Worm (Caenorhabditis elegans): ENCODE data around the gene got-2.2.

DNA sequence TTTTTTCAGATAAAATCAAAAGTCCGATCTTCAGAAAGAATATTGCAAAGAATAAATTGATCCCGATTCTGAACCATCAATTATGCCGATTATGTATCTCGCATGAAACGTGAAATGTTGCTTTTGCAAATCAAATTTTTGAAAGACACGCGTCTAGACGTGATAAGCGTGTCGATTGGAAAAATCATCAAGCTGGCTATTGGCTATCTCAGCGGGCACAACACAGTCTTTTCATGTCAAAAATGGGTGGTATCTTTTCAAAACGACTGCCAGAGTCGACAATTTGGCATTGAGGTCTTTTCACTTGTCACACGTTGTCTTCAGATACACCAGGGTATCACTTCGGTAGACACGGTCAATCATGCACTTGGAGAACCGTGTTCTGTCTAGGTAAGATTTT, 44.2 kb upstream of the got-2.2 start, which contains the start of gene daf-9:
- TF ChIP-seq nhr-21 (tag; optimal IDR thresholded peaks at IDR 0.05) (no peak), ceh-82 (tag; optimal IDR thresholded peaks at IDR 0.05) (no peak), ztf-11 (tag; optimal IDR thresholded peaks at IDR 0.05) (no peak), nhr-77 (tag; optimal IDR thresholded peaks at IDR 0.05) (no peak), lsy-2 (tag; optimal IDR thresholded peaks at IDR 0.05) (no peak), nhr-10 (tag; optimal IDR thresholded peaks at IDR 0.05) (no peak)

Data from whole organism, L2 larva.